Fruit fly (Drosophila melanogaster) whole organism, pupa: ENCODE measurements around the gene ago.

Source experiments
- CG10348 ChIP-seq: fragments of 200-800 bp; sonication (Bioruptor generic); IDR thresholded peaks from 2 replicates; pipeline ENCODE4 v1.3.6; 2022; ENCODE audit warnings: missing biosample characterization, missing genetic modification characterization
- CG12605 ChIP-seq: fragments of 200-800 bp; sonication (Bioruptor generic); IDR thresholded peaks from 2 replicates; pipeline ENCODE4 v1.3.6; 2022; ENCODE audit warnings: missing biosample characterization, missing genetic modification characterization
- CG13204 ChIP-seq: fragments of 200-800 bp; sonication (Bioruptor generic); optimal IDR thresholded peaks from 2 replicates; lab custom pipeline; 2018; ENCODE audit warnings: missing biosample characterization, mild to moderate bottlenecking, missing genetic modification characterization, moderate library complexity
- CG14655 ChIP-seq: fragments of 200-800 bp; sonication (Bioruptor generic); optimal IDR thresholded peaks from 3 replicates; lab custom pipeline; 2017; ENCODE audit warnings: mild to moderate bottlenecking, missing biosample characterization, missing genetic modification reagents, missing genetic modification characterization
- CG15710 ChIP-seq: fragments of 200-800 bp; sonication (Bioruptor generic); optimal IDR thresholded peaks from 2 replicates; lab custom pipeline; 2018; ENCODE audit warnings: missing biosample characterization, mild to moderate bottlenecking, missing genetic modification characterization, moderate library complexity
- CG17806 ChIP-seq: fragments of 200-800 bp; sonication (Bioruptor generic); optimal IDR thresholded peaks from 2 replicates; lab custom pipeline; 2018; ENCODE audit warnings: missing biosample characterization, mild to moderate bottlenecking, missing genetic modification characterization, moderate library complexity
- CG32121 ChIP-seq: fragments of 200-800 bp; sonication (Bioruptor generic); IDR thresholded peaks from 2 replicates; pipeline ENCODE4 v1.3.6; 2022; ENCODE audit warnings: missing biosample characterization, missing genetic modification characterization
- CG34367 ChIP-seq: fragments of 200-800 bp; sonication (Bioruptor generic); optimal IDR thresholded peaks from 2 replicates; lab custom pipeline; 2018; ENCODE audit warnings: missing biosample characterization, mild to moderate bottlenecking, missing genetic modification characterization
- CG4496 ChIP-seq: fragments of 200-800 bp; sonication (Bioruptor generic); IDR thresholded peaks from 3 replicates; pipeline ENCODE4 v1.3.6; 2022; ENCODE audit warnings: missing biosample characterization, missing genetic modification characterization
- CG8159 ChIP-seq: fragments of 200-800 bp; sonication (Bioruptor generic); optimal IDR thresholded peaks from 3 replicates; lab custom pipeline; 2018; ENCODE audit warnings: missing biosample characterization, mild to moderate bottlenecking, missing genetic modification characterization, moderate library complexity
- CG8301 ChIP-seq: fragments of 200-800 bp; sonication (Bioruptor generic); optimal IDR thresholded peaks from 2 replicates; lab custom pipeline; 2018; ENCODE audit warnings: missing biosample characterization, mild to moderate bottlenecking, missing genetic modification characterization
- CG9948 ChIP-seq: fragments of 200-800 bp; sonication (Bioruptor generic); optimal IDR thresholded peaks from 2 replicates; lab custom pipeline; 2018; ENCODE audit warnings: missing biosample characterization, mild to moderate bottlenecking, missing genetic modification characterization, moderate library complexity
- D1 ChIP-seq: fragments of 200-800 bp; sonication (Bioruptor generic); optimal IDR thresholded peaks from 2 replicates; lab custom pipeline; 2018; ENCODE audit warnings: missing biosample characterization, mild to moderate bottlenecking, missing genetic modification characterization, moderate library complexity
- EcR ChIP-seq: fragments of 200-800 bp; sonication (Bioruptor generic); optimal IDR thresholded peaks from 3 replicates; lab custom pipeline; 2019; ENCODE audit warnings: missing biosample characterization, missing genetic modification characterization, mild to moderate bottlenecking, moderate library complexity, missing genetic modification reagents
- Ets98B ChIP-seq: fragments of 200-800 bp; sonication (Bioruptor generic); IDR thresholded peaks from 2 replicates; pipeline ENCODE4 v1.3.6; 2022; ENCODE audit warnings: missing biosample characterization, missing genetic modification characterization
- Pif1A ChIP-seq: fragments of 200-800 bp; sonication (Bioruptor generic); optimal IDR thresholded peaks from 3 replicates; lab custom pipeline; 2016; ENCODE audit warnings: missing biosample characterization, missing genetic modification characterization
- Pif1B ChIP-seq: fragments of 200-800 bp; sonication (Bioruptor generic); optimal IDR thresholded peaks from 3 replicates; lab custom pipeline; 2016; ENCODE audit warnings: missing biosample characterization, missing genetic modification characterization
- Snoo ChIP-seq: fragments of 200-800 bp; sonication (Bioruptor generic); optimal IDR thresholded peaks from 3 replicates; lab custom pipeline; 2017; ENCODE audit warnings: missing biosample characterization, mild to moderate bottlenecking, missing genetic modification characterization, inconsistent platforms
- fd96Ca ChIP-seq: fragments of 200-800 bp; sonication (Bioruptor generic); IDR thresholded peaks from 3 replicates; pipeline ENCODE4 v1.3.6; 2022; ENCODE audit warnings: missing biosample characterization, missing genetic modification characterization
- gl ChIP-seq: fragments of 200-800 bp; sonication (Bioruptor generic); optimal IDR thresholded peaks from 2 replicates; lab custom pipeline; 2018; ENCODE audit warnings: missing biosample characterization, mild to moderate bottlenecking, missing genetic modification characterization
- rn ChIP-seq: fragments of 200-800 bp; sonication (Bioruptor generic); IDR thresholded peaks from 2 replicates; pipeline ENCODE4 v1.3.6; 2022; ENCODE audit warnings: missing biosample characterization, missing genetic modification characterization

ago gene

DNA sequence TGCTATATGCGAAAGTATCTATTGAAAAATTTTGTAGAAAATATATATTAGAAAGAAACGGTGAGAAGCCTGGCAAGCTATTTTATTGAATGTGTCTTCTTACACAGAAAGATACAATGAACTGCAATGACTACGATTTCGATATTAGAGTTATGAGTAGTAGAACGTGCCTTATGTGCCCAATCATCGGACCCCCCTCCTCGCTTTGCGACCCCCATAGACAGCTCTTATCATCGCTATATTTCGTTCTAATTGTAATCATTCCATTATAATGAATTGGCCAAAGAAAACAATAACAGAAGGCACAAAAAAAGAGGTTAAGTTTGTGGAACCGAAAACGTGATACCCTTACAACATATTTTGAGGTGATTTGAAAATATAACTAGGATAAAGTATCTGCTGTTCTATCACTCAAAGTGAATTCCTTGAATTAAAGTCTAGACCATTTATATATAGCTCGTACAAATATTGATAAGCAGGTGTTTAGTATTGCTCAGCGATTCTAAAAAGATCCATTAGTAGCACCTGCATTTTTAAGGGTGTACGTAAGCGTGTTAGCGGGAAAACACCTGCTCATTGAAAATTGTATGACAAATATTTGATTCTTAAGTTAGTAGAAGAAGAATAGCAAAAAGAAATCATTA is 21.3 kb downstream of the ago start:
- TF ChIP-seq CG12605 (no peak), CG14655 (GFP tag; lab: Kevin White, UChicago) (peak; percentile 5), CG9948 (no peak), CG34367 (no peak)

DNA sequence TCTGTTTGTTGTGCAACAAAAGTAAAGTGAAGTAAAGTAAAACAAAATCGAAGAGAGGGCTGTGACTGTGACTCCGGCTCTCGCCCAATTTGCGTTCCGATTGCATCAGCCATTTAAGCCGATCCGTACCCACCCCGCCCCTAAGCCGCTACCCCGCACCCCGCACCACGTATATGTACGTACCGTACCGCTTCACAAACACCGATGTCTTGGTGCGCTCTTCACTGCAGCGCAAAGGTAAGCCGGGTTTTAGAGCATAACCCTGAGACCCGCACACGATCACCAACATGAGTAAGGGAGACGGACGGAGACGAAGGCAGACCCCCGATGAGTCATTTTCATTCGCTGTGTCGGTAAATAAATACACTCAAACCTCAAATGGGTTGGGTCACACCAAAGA is 21.9 kb downstream of the ago start:
- TF ChIP-seq Ets98B (GFP tag; lab: Robert Waterston, UW) (no peak), CG17806 (tag; lab: Kevin White, UChicago) (no peak), CG8301 (tag; lab: Kevin White, UChicago) (no peak), Pif1A (GFP tag; lab: Kevin White, UChicago) (no peak), fd96Ca (GFP tag; lab: Robert Waterston, UW) (no peak), Snoo (tag; lab: Kevin White, UChicago) (no peak), CG10348 (GFP tag; lab: Robert Waterston, UW) (no peak), CG9948 (no peak), Pif1B (GFP tag; lab: Kevin White, UChicago) (no peak)

DNA sequence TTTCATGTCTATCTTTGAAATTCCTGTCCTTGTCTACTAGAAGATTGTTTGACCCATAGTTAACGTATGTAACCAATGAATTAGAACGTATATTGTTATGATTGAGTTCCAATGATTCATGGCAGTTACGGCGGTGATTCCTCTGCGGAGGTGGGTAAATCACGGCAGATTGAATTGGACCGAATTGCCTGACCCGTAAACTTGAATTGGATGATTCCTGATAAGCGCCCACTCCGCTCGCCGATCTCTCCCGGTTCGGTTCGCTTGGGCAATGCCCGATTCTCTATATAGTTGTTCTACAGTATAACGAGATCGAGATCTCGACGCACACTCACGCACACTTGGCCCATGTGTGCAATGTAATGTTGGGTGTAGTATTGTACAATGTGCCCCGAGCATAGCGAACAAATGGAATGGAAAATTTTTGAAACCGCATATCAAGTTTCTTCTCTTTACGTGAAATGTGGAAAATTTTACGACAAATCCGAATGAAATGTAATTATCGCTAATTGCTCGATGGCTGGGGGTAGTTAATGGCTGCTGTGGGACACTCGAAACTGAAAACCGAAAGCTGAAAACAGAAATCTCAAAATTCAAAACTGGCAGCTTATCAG is 22.6 kb downstream of the ago start:
- TF ChIP-seq CG17806 (tag; lab: Kevin White, UChicago) = no peak
- peak; percentile 29 for TF ChIP-seq EcR (GFP tag; lab: Kevin White, UChicago)

DNA sequence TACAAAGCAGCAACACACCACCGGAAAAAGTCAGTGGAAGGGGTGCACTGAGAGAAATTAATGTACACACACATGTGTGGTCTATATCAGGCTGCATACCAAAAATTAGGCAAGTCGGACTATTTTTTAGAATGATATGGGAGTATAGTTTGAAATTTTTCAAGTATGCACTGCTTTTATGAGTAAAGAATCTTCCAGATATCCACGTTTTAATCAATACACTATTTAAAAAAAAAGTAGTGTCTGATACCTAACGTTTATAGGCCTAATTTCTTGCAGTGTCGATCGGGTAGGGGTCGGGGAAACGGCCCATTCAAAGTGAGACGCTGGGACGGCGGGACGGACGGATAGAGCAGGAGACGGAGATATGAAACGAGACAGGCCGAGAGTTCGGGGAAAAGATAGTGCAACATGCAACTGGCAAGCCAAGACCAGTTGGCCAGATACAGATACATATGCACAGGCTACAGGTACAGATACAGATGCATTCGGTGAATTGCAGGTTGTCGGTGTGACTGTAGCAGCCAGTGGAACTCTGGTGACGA is 23.7 kb downstream of the ago start:
- peak; percentile 95 for TF ChIP-seq CG14655 (GFP tag; lab: Kevin White, UChicago)
- TF ChIP-seq CG4496 (GFP tag; lab: Robert Waterston, UW) = peak; percentile 88
- TF ChIP-seq CG8159 (tag; lab: Kevin White, UChicago) = peak; percentile 96
- peak; percentile 95 for TF ChIP-seq Pif1A (GFP tag; lab: Kevin White, UChicago)
- TF ChIP-seq Snoo (tag; lab: Kevin White, UChicago) = peak; percentile 41
- peak; percentile 94 for TF ChIP-seq CG15710 (tag; lab: Kevin White, UChicago)
- TF ChIP-seq CG13204 = peak; percentile 74
- peak; percentile 92 for TF ChIP-seq CG17806 (tag; lab: Kevin White, UChicago)
- TF ChIP-seq CG10348 (GFP tag; lab: Robert Waterston, UW) = peak; percentile 70
- peak; percentile 89 for TF ChIP-seq fd96Ca (GFP tag; lab: Robert Waterston, UW)
- peak; percentile 19 for TF ChIP-seq EcR (GFP tag; lab: Kevin White, UChicago)
- TF ChIP-seq gl (tag; lab: Kevin White, UChicago) = peak; percentile 85
- TF ChIP-seq CG9948 = peak; percentile 94
- peak; percentile 92 for TF ChIP-seq CG32121 (GFP tag; lab: Robert Waterston, UW)
- peak; percentile 79 for TF ChIP-seq Ets98B (GFP tag; lab: Robert Waterston, UW)
- TF ChIP-seq CG8301 (tag; lab: Kevin White, UChicago) = peak; percentile 95
- peak; percentile 89 for TF ChIP-seq Pif1B (GFP tag; lab: Kevin White, UChicago)
- TF ChIP-seq CG12605 = peak; percentile 82
- peak; percentile 42; the same call in 1 of the 2 replicates for TF ChIP-seq rn (GFP tag; lab: Robert Waterston, UW)
- peak; percentile 91 for TF ChIP-seq CG34367
- peak; percentile 88 for TF ChIP-seq D1 (tag; lab: Kevin White, UChicago)

DNA sequence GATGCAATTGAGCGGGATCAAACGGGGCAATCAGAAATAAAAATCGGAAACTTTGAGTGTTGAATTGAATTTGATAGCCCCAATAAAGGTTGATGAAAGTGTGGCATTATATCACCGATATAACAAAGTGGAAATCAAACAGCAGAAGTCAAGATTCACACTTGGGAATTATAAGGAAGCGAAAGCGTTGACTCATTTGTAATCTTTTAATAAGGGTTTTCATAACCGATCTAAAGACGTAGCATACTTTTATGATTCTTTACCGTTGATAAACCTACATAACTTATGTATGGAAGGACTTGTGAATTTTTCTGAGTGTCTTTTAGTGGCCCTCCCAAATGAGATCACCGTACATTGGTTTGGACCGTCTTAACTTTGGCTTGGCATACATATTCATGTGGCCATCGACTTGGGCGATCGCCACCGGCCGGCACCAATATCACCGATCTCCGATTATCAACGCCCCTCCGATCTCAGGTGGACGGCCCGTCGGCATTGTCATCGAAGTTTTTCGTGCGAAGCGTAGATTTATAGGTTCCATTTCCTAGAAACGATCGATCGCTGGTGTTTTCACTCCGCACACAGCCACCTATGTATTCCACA is 24.6 kb downstream of the ago start:
- TF ChIP-seq CG15710 (tag; lab: Kevin White, UChicago) (peak; percentile 11), CG32121 (GFP tag; lab: Robert Waterston, UW) (no peak), CG8159 (tag; lab: Kevin White, UChicago) (peak; percentile 27), CG8301 (tag; lab: Kevin White, UChicago) (no peak), CG9948 (peak; percentile 1), Pif1B (GFP tag; lab: Kevin White, UChicago) (no peak), CG17806 (tag; lab: Kevin White, UChicago) (no peak), EcR (GFP tag; lab: Kevin White, UChicago) (no peak), CG14655 (GFP tag; lab: Kevin White, UChicago) (peak; percentile 13), D1 (tag; lab: Kevin White, UChicago) (no peak), CG12605 (no peak), CG34367 (peak; percentile 6)

DNA sequence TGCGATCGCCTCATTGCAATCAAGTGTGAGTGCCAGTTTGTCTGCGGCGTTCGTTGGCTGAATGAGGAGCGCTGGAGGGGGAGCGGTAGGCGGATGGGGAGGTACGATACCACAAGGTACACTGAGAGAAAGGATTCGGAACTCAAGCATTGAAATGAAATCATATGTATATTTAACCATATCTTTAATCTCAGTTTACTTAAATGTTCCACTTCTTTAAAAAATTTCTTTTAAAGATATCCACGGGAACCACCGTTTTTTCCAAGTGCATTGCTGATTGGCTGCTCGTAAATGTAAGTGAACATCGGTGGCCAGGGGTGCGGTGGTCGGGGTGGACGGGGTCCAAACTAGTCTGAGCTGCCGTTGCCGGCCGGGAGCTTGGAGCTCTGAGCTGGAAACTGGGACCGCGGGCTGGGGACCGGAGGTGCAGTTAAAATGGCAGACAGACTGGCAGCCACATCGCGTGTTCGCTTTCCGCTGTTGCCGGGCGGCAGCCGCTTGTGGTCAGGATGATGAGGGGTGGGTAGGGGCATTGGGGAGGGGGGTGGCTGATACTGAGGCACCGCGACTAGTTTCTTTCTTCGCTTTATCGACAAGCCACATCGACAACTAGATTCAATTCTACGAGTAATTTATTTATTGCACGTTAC is 25.8 kb downstream of the ago start:
- peak; percentile 99 for TF ChIP-seq fd96Ca (GFP tag; lab: Robert Waterston, UW)
- peak; percentile 99 for TF ChIP-seq CG12605
- TF ChIP-seq CG14655 (GFP tag; lab: Kevin White, UChicago) = peak; percentile 99
- peak; percentile 97 for TF ChIP-seq Snoo (tag; lab: Kevin White, UChicago)
- peak; percentile 99 for TF ChIP-seq CG8159 (tag; lab: Kevin White, UChicago)
- peak; percentile 99 for TF ChIP-seq Ets98B (GFP tag; lab: Robert Waterston, UW)
- peak; percentile 88 for TF ChIP-seq D1 (tag; lab: Kevin White, UChicago)
- TF ChIP-seq CG15710 (tag; lab: Kevin White, UChicago) = peak; percentile 99
- TF ChIP-seq CG10348 (GFP tag; lab: Robert Waterston, UW) = peak; percentile 97
- TF ChIP-seq CG17806 (tag; lab: Kevin White, UChicago) = peak; percentile 98
- peak; percentile 99 for TF ChIP-seq CG34367
- peak; percentile 99 for TF ChIP-seq CG8301 (tag; lab: Kevin White, UChicago)
- peak; percentile 97 for TF ChIP-seq Pif1B (GFP tag; lab: Kevin White, UChicago)
- TF ChIP-seq EcR (GFP tag; lab: Kevin White, UChicago) = peak; percentile 89
- peak; percentile 97 for TF ChIP-seq CG9948
- TF ChIP-seq CG13204 = peak; percentile 95
- peak; percentile 99 for TF ChIP-seq CG32121 (GFP tag; lab: Robert Waterston, UW)
- TF ChIP-seq Pif1A (GFP tag; lab: Kevin White, UChicago) = peak; percentile 98
- TF ChIP-seq rn (GFP tag; lab: Robert Waterston, UW) = peak; percentile 99
- TF ChIP-seq CG4496 (GFP tag; lab: Robert Waterston, UW) = peak; percentile 99
- TF ChIP-seq gl (tag; lab: Kevin White, UChicago) = peak; percentile 97
